Fruit fly (Drosophila melanogaster): Measurements from ENCODE around the gene kz.

Gene kz

DNA sequence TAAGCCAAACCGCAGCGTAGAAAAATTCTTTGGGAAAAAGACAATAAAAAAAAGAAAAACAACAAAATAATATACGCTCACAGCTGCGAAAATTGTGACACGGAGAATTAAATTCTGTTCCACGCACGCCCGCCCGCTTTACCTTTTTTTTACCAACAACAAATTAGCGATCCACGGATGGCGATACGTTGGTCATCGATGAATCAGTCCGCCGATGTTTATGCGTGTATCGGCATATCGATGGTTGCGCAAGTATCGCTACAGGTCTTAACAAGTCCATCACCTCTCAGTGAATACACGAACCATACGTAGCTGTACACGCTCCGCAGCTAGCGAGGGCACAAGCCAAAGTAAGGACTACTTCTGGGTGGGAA is 28.7 kb upstream of the kz start, which contains the start of gene CG2924 (continued):
- no peak for TF ChIP-seq CG6276 (GFP tag; optimal IDR thresholded peaks at IDR 0.05)
- no peak for TF ChIP-seq ss (GFP tag; optimal IDR thresholded peaks at IDR 0.05)
- no peak for TF ChIP-seq Hr39 (GFP tag; optimal IDR thresholded peaks at IDR 0.05)
- TF ChIP-seq topi (GFP tag; optimal IDR thresholded peaks at IDR 0.05) = peak; percentile 34
- TF ChIP-seq dac (GFP tag; optimal IDR thresholded peaks at IDR 0.05) = no peak
- no peak for TF ChIP-seq CG6854 (GFP tag; optimal IDR thresholded peaks at IDR 0.05)
- TF ChIP-seq CG8119 (GFP tag; IDR thresholded peaks at IDR 0.05) = no peak
- TF ChIP-seq CG7368 (GFP tag; optimal IDR thresholded peaks at IDR 0.05) = no peak
- TF ChIP-seq CG10669 (GFP tag; optimal IDR thresholded peaks at IDR 0.05) = no peak
- TF ChIP-seq esn (GFP tag; optimal IDR thresholded peaks at IDR 0.05) = peak; percentile 34
- TF ChIP-seq net (GFP tag; optimal IDR thresholded peaks at IDR 0.05) = no peak
- TF ChIP-seq CG15336 (GFP tag; IDR thresholded peaks at IDR 0.05) = peak; percentile 16; the same call in 1 of the 2 replicates
- TF ChIP-seq CG4318 (GFP tag; optimal IDR thresholded peaks at IDR 0.05) = no peak
- no peak for TF ChIP-seq pdm3 (GFP tag; optimal IDR thresholded peaks at IDR 0.05)
- no peak for TF ChIP-seq CG6808 (GFP tag; optimal IDR thresholded peaks at IDR 0.05)
- TF ChIP-seq Sox14 (GFP tag; optimal IDR thresholded peaks at IDR 0.05) = peak; percentile 11
- no peak for TF ChIP-seq Sox15 (GFP tag; optimal IDR thresholded peaks at IDR 0.05)
- no peak for TF ChIP-seq eg (GFP tag; IDR thresholded peaks at IDR 0.05)
- TF ChIP-seq CG32006 (GFP tag; optimal IDR thresholded peaks at IDR 0.05) = no peak
- TF ChIP-seq CG11902 (GFP tag; optimal IDR thresholded peaks at IDR 0.05) = peak; percentile 12
- 0 out of 2 replicates have a peak, but pooled peaks have one; percentile 15 for TF ChIP-seq CG11294 (GFP tag; IDR thresholded peaks at IDR 0.05)
- no peak for TF ChIP-seq CG16779 (tag; optimal IDR thresholded peaks at IDR 0.05)
- no peak for TF ChIP-seq Lpt (GFP tag; optimal IDR thresholded peaks at IDR 0.05)
- no peak for TF ChIP-seq achi (GFP tag; optimal IDR thresholded peaks at IDR 0.05)
- TF ChIP-seq OdsH (GFP tag; optimal IDR thresholded peaks at IDR 0.05) = no peak

DNA sequence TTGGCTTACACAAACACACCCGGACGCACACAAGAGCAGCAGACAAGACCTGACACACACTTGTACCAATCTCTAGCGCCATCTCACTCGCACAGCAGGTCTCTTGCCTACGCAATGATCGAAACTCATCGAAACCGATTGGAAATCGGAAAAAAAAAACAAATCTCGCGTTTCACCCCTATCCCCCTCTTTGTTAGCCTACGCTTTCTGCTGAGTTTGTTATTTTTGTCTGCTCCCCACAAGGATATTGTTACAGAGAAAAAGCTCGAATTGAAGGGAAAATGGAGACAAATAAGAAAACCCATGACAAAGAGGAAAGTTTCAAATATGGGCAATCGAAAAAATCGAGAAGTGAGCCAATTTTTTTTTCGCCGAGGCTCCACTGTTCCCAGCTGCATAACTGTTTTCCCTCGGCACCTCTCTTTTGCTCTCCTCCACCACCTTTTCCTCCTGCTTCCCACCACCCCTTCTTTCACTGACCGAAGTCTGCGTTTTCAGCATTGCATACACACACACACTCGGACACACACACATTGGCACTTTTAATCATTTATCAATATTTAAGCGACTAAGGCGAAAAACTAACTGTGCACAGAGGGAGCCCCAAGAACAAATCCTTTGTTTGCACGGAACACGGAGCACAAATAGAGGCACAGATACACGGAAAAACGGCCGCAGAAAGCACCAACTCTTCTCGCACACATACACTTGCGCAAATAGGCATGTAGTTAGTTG is 28.2 kb upstream of the kz start:
- TF ChIP-seq Hr39 (GFP tag; optimal IDR thresholded peaks at IDR 0.05) (peak; percentile 55), acj6 (GFP tag; optimal IDR thresholded peaks at IDR 0.05) (peak; percentile 55), CG6808 (GFP tag; optimal IDR thresholded peaks at IDR 0.05) (peak; percentile 29), Ets96B (tag; optimal IDR thresholded peaks at IDR 0.05) (no peak), Eip78C (GFP tag) (peak; percentile 60), CG6163 (GFP tag; IDR thresholded peaks at IDR 0.05) (0 out of 3 replicates have a peak, but pooled peaks have one; percentile 58), fd59A (GFP tag; optimal IDR thresholded peaks at IDR 0.05) (peak; percentile 19), fd85E (GFP tag; optimal IDR thresholded peaks at IDR 0.05) (no peak), esn (GFP tag; optimal IDR thresholded peaks at IDR 0.05) (peak; percentile 43), salr (GFP tag; optimal IDR thresholded peaks at IDR 0.05) (peak in 1 of 2 experiments; percentile 11), CG7368 (GFP tag; optimal IDR thresholded peaks at IDR 0.05) (peak; percentile 20), CG11902 (GFP tag; optimal IDR thresholded peaks at IDR 0.05) (peak; percentile 49), lz (GFP tag; optimal IDR thresholded peaks at IDR 0.05) (peak; percentile 47), CG10631 (GFP tag; optimal IDR thresholded peaks at IDR 0.05) (peak; percentile 36), topi (GFP tag; optimal IDR thresholded peaks at IDR 0.05) (peak; percentile 40), achi (GFP tag; optimal IDR thresholded peaks at IDR 0.05) (peak; percentile 41), Gug (GFP tag; IDR thresholded peaks at IDR 0.05) (peak; percentile 46; the same call in 1 of the 2 replicates), dac (GFP tag; optimal IDR thresholded peaks at IDR 0.05) (peak; percentile 45), CG31627 (GFP tag; optimal IDR thresholded peaks at IDR 0.05) (peak; percentile 54), Eip93F (GFP tag; optimal IDR thresholded peaks at IDR 0.05) (no peak), CG34406 (GFP tag; optimal IDR thresholded peaks at IDR 0.05) (peak; percentile 44), CG8119 (GFP tag; IDR thresholded peaks at IDR 0.05) (peak; percentile 46; the same call in 1 of the 3 replicates), CG9139 (GFP tag; optimal IDR thresholded peaks at IDR 0.05) (no peak), Ets21C (GFP tag; optimal IDR thresholded peaks at IDR 0.05) (peak; percentile 3), OdsH (GFP tag; optimal IDR thresholded peaks at IDR 0.05) (peak; percentile 50), CG3032 (tag; optimal IDR thresholded peaks at IDR 0.05) (no peak), CG4318 (GFP tag; optimal IDR thresholded peaks at IDR 0.05) (peak; percentile 50), cyc (GFP tag; optimal IDR thresholded peaks at IDR 0.05) (peak; percentile 60), pdm3 (GFP tag; optimal IDR thresholded peaks at IDR 0.05) (peak; percentile 51), Hr4 (GFP tag; optimal IDR thresholded peaks at IDR 0.05) (peak; percentile 59), CG11294 (GFP tag; IDR thresholded peaks at IDR 0.05) (no peak), Hr38 (GFP tag; optimal IDR thresholded peaks at IDR 0.05) (no peak), Sox102F (GFP tag; optimal IDR thresholded peaks at IDR 0.05) (no peak), CG8632 (GFP tag; optimal IDR thresholded peaks at IDR 0.05) (no peak), Smox (GFP tag; optimal IDR thresholded peaks at IDR 0.05) (peak; percentile 58), Sox14 (GFP tag; optimal IDR thresholded peaks at IDR 0.05) (peak; percentile 75), ss (GFP tag; optimal IDR thresholded peaks at IDR 0.05) (peak; percentile 8 to 57), eg (GFP tag; IDR thresholded peaks at IDR 0.05) (peak; percentile 65; the same call in 2 of the 3 replicates)
